Worm (Caenorhabditis elegans) whole organism, early embryonic: Measurements from ENCODE around the gene F14H3.15.

ENCODE experiments used
- ama-1 ChIP-seq: fragments of 150-350 bp; optimal IDR thresholded peaks from 2 replicates; lab custom pipeline; 2014
- ceh-13 ChIP-seq: fragments of 200-800 bp; sonication (Bioruptor generic); optimal IDR thresholded peaks from 2 replicates; lab custom pipeline; 2018; ENCODE audit warnings: mild to moderate bottlenecking, missing genetic modification characterization, missing compliant biosample characterization
- flt-1 ChIP-seq: fragments of 200-800 bp; sonication (Bioruptor generic); IDR thresholded peaks from 2 replicates; pipeline ENCODE4 v1.3.6; 2022; ENCODE audit warnings: missing genetic modification characterization, missing compliant biosample characterization
- hmbx-1 ChIP-seq: sonication (generic microtip); optimal IDR thresholded peaks from 2 replicates; lab custom pipeline; 2016; ENCODE audit warnings: mild to moderate bottlenecking, missing genetic modification characterization, missing compliant biosample characterization
- hnd-1 ChIP-seq: sonication (generic microtip); optimal IDR thresholded peaks from 2 replicates; lab custom pipeline; 2016; ENCODE audit warnings: missing genetic modification characterization, missing compliant biosample characterization
- scrt-1 ChIP-seq: fragments of 200-800 bp; sonication (Bioruptor generic); IDR thresholded peaks from 2 replicates; pipeline ENCODE4 v1.3.6; 2022; ENCODE audit warnings: missing genetic modification characterization, missing compliant biosample characterization
- sea-1 ChIP-seq: fragments of 200-800 bp; sonication (Bioruptor generic); conservative IDR thresholded peaks from 2 replicates; pipeline ENCODE4 v1.3.6; 2022; ENCODE audit warnings: missing genetic modification characterization, missing compliant biosample characterization
- tra-4 ChIP-seq: sonication (generic microtip); optimal IDR thresholded peaks from 2 replicates; lab custom pipeline; 2017; ENCODE audit warnings: missing genetic modification characterization, missing compliant biosample characterization

DNA sequence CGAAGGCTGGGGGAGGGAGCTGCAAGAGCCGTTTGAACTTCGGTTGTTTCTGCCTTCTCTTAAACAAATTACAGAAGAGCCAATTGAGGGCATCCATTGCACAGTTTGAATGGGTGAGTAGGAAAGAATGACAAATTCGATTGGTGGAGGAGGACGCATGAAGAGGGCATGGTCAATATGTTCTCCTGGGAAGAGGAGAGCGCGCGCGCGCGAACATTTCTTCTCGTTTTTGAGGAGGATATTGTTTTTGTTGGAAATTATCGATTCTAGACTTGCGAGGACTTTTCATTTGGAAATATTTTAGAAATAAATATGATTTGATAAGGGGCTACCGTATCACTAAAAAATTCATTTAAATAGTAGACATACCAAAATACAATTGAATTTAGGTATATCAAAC is 28.5 kb downstream of the F14H3.15 start, which contains the start of gene T10C6.7:
- TF ChIP-seq flt-1 (GFP tag; lab: Robert Waterston, UW) (no peak), hnd-1 (tag; lab: Kevin White, UChicago) (no peak), tra-4 (no peak), hmbx-1 (no peak), ama-1 (no peak), scrt-1 (GFP tag; lab: Robert Waterston, UW) (no peak), ceh-13 (GFP tag; lab: Kevin White, UChicago) (no peak), sea-1 (GFP tag; lab: Robert Waterston, UW) (no peak)
